Worm (Caenorhabditis elegans): ENCODE results near the gene golg-2.

golg-2 gene

DNA sequence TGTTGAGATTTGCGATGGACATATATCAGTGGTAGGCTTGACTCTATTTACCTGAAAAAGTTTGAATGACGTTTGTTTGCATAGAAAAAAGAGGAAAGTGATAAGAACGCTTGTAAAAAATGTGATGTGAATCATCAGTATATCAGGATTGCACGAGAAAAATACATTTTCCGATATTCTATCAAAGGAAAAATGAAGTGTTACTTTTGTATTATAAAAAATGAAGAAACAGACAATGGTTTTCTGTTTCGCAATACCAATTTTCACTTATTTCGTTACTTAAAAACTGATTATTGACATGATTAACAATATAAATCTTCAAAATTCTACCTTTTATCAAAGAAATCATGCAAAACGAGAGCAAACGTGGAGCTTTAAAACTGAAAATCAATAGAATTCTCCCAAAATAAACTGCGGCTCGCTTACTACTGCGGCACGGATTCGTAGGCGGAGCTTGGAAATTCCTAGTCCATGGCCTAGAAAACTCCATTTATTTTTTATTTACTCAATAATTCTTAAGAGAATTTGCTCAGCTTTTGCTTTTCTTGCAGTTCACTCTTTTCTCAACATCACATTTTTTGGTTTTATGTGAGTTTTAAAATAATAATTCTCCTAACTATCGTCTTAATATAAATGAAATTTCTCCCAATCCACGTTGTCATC lies 46.2 kb downstream of the golg-2 start, which contains the start of the genes eif-1 and vps-24:
eif-1 (minus strand) TSS at position 51 of the 663 bp plus-strand sequence.
vps-24 (plus strand) TSS at position 469 of the 663 bp plus-strand sequence.
- TF ChIP-seq elt-3 (tag; optimal IDR thresholded peaks at IDR 0.05) (no peak), jun-1 (tag; optimal IDR thresholded peaks at IDR 0.05) (no peak), snpc-4 (tag; optimal IDR thresholded peaks at IDR 0.05) (peak; percentile 74), ceh-28 (tag; optimal IDR thresholded peaks at IDR 0.05) (no peak), R02D3.7 (tag; optimal IDR thresholded peaks at IDR 0.05) (no peak), lsy-12 (tag; optimal IDR thresholded peaks at IDR 0.05) (no peak), lin-15B (tag; optimal IDR thresholded peaks at IDR 0.05) (peak; percentile 73), unc-39 (tag; optimal IDR thresholded peaks at IDR 0.05) (no peak), nhr-25 (tag; optimal IDR thresholded peaks at IDR 0.05) (peak; percentile 35), fkh-2 (tag; optimal IDR thresholded peaks at IDR 0.05) (no peak), unc-62 (GFP tag; optimal IDR thresholded peaks at IDR 0.05) (no peak), ztf-4 (tag; optimal IDR thresholded peaks at IDR 0.05) (no peak), elt-2 (tag; optimal IDR thresholded peaks at IDR 0.05) (peak; percentile 38), nfya-1 (tag; optimal IDR thresholded peaks at IDR 0.05; ENCODE audit: insufficient read depth) (peak; percentile 70), ztf-11 (tag; optimal IDR thresholded peaks at IDR 0.05) (no peak), nhr-12 (tag; optimal IDR thresholded peaks at IDR 0.05) (no peak), ceh-9 (tag; optimal IDR thresholded peaks at IDR 0.05) (no peak), eor-1 (tag; optimal IDR thresholded peaks at IDR 0.05) (no peak), ama-1 (optimal IDR thresholded peaks at IDR 0.05) (no peak), mml-1 (tag; optimal IDR thresholded peaks at IDR 0.05) (no peak), nhr-11 (tag; optimal IDR thresholded peaks at IDR 0.05) (no peak), nhr-76 (tag; optimal IDR thresholded peaks at IDR 0.05) (no peak), pha-4 (tag; optimal IDR thresholded peaks at IDR 0.05) (peak; percentile 64), fos-1 (tag; optimal IDR thresholded peaks at IDR 0.05) (no peak), elt-1 (tag; optimal IDR thresholded peaks at IDR 0.05) (no peak), hmg-11 (tag; optimal IDR thresholded peaks at IDR 0.05) (peak; percentile 80), ceh-16 (tag; optimal IDR thresholded peaks at IDR 0.05) (no peak), nhr-77 (tag; optimal IDR thresholded peaks at IDR 0.05) (no peak), pqm-1 (tag; optimal IDR thresholded peaks at IDR 0.05) (no peak), mdl-1 (tag; optimal IDR thresholded peaks at IDR 0.05) (no peak), daf-12 (tag; optimal IDR thresholded peaks at IDR 0.05) (no peak)

- TF ChIP-seq ztf-11 (tag; optimal IDR thresholded peaks at IDR 0.05) (no peak), aly-2 (tag; optimal IDR thresholded peaks at IDR 0.05) (no peak), fkh-2 (tag; optimal IDR thresholded peaks at IDR 0.05) (no peak)
Observed at ce11 chrII:4992977-4993376, 46.9 kb downstream of the golg-2 start, which contains the start of gene pigb-1. TSS of gene pigb-1 (minus strand) at chrII:4993077.

DNA sequence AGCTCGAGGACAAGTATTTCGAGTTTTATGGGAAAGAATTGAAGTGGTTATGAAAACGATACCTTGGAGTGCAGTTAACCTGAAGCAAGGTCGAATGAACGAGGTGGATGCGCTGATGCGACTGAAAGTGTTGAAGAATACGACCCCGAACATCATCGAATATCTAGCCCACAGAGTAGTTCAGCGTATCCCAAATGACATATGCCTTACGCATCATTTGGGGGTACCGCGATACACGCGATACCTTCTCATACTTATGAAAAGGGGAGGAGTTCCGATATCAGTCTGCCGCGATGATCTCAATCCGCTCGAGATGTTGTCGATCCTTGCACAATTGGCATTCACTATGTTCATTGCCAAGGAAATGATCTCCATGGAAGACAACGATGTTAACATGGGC lies 50.1 kb downstream of the golg-2 start, which contains the start of gene T27F7.12:
T27F7.12 (plus strand) TSS at position 301 of the 400 bp plus-strand sequence.
- TF ChIP-seq fkh-10 (GFP tag; optimal IDR thresholded peaks at IDR 0.05) (no peak), ceh-9 (tag; optimal IDR thresholded peaks at IDR 0.05) (no peak), lin-39 (tag; optimal IDR thresholded peaks at IDR 0.05) (no peak), ztf-11 (tag; optimal IDR thresholded peaks at IDR 0.05) (no peak), elt-1 (tag; optimal IDR thresholded peaks at IDR 0.05) (no peak), fkh-2 (tag; optimal IDR thresholded peaks at IDR 0.05) (no peak), jun-1 (tag; optimal IDR thresholded peaks at IDR 0.05) (no peak), ZK546.5 (tag; optimal IDR thresholded peaks at IDR 0.05) (no peak), ceh-82 (tag; optimal IDR thresholded peaks at IDR 0.05) (no peak), ama-1 (optimal IDR thresholded peaks at IDR 0.05) (no peak), nhr-11 (tag; optimal IDR thresholded peaks at IDR 0.05) (no peak), elt-2 (tag; optimal IDR thresholded peaks at IDR 0.05) (no peak), unc-62 (GFP tag; optimal IDR thresholded peaks at IDR 0.05) (no peak), tbx-2 (tag; optimal IDR thresholded peaks at IDR 0.05) (no peak), sea-2 (GFP tag; optimal IDR thresholded peaks at IDR 0.05) (no peak), nhr-77 (tag; optimal IDR thresholded peaks at IDR 0.05) (no peak), ceh-28 (tag; optimal IDR thresholded peaks at IDR 0.05) (no peak), nhr-43 (tag; optimal IDR thresholded peaks at IDR 0.05; ENCODE audit: poor library complexity, severe bottlenecking) (no peak), lsy-12 (tag; optimal IDR thresholded peaks at IDR 0.05) (no peak)

Measured in whole organism, L3 larva.